Worm (Caenorhabditis elegans) whole organism, L1 larva: ENCODE results near the gene F21D5.3.
"Not testable (repeated sequence)": the region's sequence is repeated elsewhere in the genome, so short reads cannot be mapped to it uniquely, and the experiment has no call there.

ENCODE experiments used
- C04F5.9 ChIP-seq: sonication (generic microtip); optimal IDR thresholded peaks from 2 replicates; lab custom pipeline; 2016; ENCODE audit warnings: missing genetic modification characterization, missing compliant biosample characterization
- C16A3.4 ChIP-seq: fragments of 150-350 bp; optimal IDR thresholded peaks from 2 replicates; lab custom pipeline; 2014; ENCODE audit warnings: missing biosample characterization, missing genetic modification characterization
- C34B4.2 ChIP-seq: sonication (generic microtip); optimal IDR thresholded peaks from 2 replicates; lab custom pipeline; 2017; ENCODE audit warnings: mild to moderate bottlenecking, missing genetic modification characterization, missing compliant biosample characterization
- Y116A8C.19 ChIP-seq: sonication (generic microtip); optimal IDR thresholded peaks from 2 replicates; lab custom pipeline; 2016; ENCODE audit warnings: missing compliant biosample characterization, missing genetic modification characterization, borderline replicate concordance
- alr-1 ChIP-seq: fragments of 200-800 bp; sonication (Bioruptor generic); optimal IDR thresholded peaks from 2 replicates; lab custom pipeline; 2018; ENCODE audit warnings: borderline replicate concordance, mild to moderate bottlenecking, missing genetic modification characterization, missing compliant biosample characterization
- blmp-1 ChIP-seq: fragments of 150-350 bp; optimal IDR thresholded peaks from 2 replicates; lab custom pipeline; 2014; ENCODE audit warnings: missing biosample characterization, missing genetic modification characterization
- ceh-63 ChIP-seq: fragments of 200-800 bp; sonication (Bioruptor generic); optimal IDR thresholded peaks from 2 replicates; lab custom pipeline; 2018; ENCODE audit warnings: mild to moderate bottlenecking, missing genetic modification characterization, missing compliant biosample characterization
- ceh-8 ChIP-seq: fragments of 200-800 bp; sonication (Bioruptor generic); optimal IDR thresholded peaks from 2 replicates; lab custom pipeline; 2018; ENCODE audit warnings: mild to moderate bottlenecking, missing genetic modification characterization, moderate library complexity, missing compliant biosample characterization
- ceh-82 ChIP-seq, 3 experiments: fragments of 150-350 bp in 1 of 3; sonication (generic microtip) in 2 of 3; optimal IDR thresholded peaks; 2 replicates each; lab custom pipeline; 2014 to 2017; ENCODE audit warnings: missing biosample characterization in 3 of 3, missing genetic modification characterization in 3 of 3
- ceh-90 ChIP-seq: sonication (generic microtip); optimal IDR thresholded peaks from 2 replicates; lab custom pipeline; 2016; ENCODE audit warnings: missing genetic modification characterization, missing compliant biosample characterization
- dpl-1 ChIP-seq, 3 experiments: fragments of 150-350 bp in 2 of 3; sonication (generic microtip) in 1 of 3; optimal IDR thresholded peaks; 2 replicates each; lab custom pipeline; 2014 to 2017; ENCODE audit warnings: missing biosample characterization in 3 of 3, missing genetic modification characterization in 3 of 3, missing genetic modification reagents in 3 of 3
- efl-1 ChIP-seq, 4 experiments: fragments of 150-350 bp; optimal IDR thresholded peaks in 3 of 4; peaks in 1 of 4; 1 replicate in 1 of 4; 2 replicates in 3 of 4; lab custom pipeline; 2014; ENCODE audit warnings: missing biosample characterization in 2 of 4, missing genetic modification characterization in 2 of 4, missing genetic modification reagents in 2 of 4
- elt-3 ChIP-seq, 6 experiments: fragments of 150-350 bp in 1 of 6; sonication (generic microtip); optimal IDR thresholded peaks; 2 replicates each; lab custom pipeline; 2017 to 2018; ENCODE audit warnings: missing biosample characterization in 6 of 6, missing genetic modification characterization in 6 of 6, inconsistent platforms in 1 of 6
- ets-5 ChIP-seq: fragments of 200-800 bp; sonication (Bioruptor generic); IDR thresholded peaks from 2 replicates; pipeline ENCODE4 v1.3.6; 2022; ENCODE audit warnings: missing genetic modification characterization, missing compliant biosample characterization
- fkh-10 ChIP-seq: sonication (generic microtip); optimal IDR thresholded peaks from 2 replicates; lab custom pipeline; 2017; ENCODE audit warnings: missing biosample characterization, missing genetic modification reagents, missing genetic modification characterization
- fkh-8 ChIP-seq: sonication (generic microtip); optimal IDR thresholded peaks from 2 replicates; lab custom pipeline; 2016; ENCODE audit warnings: mild to moderate bottlenecking, missing genetic modification characterization, missing compliant biosample characterization
- fos-1 ChIP-seq: fragments of 150-350 bp; optimal IDR thresholded peaks from 2 replicates; lab custom pipeline; 2014; ENCODE audit warnings: missing biosample characterization, missing genetic modification characterization
- hlh-4 ChIP-seq: sonication (generic microtip); optimal IDR thresholded peaks from 2 replicates; lab custom pipeline; 2016; ENCODE audit warnings: mild to moderate bottlenecking, missing genetic modification characterization, missing compliant biosample characterization
- hpl-2 ChIP-seq: fragments of 150-350 bp; optimal IDR thresholded peaks from 2 replicates; lab custom pipeline; 2014; ENCODE audit warnings: missing biosample characterization, missing genetic modification reagents, missing genetic modification characterization
- irx-1 ChIP-seq: sonication (generic microtip); optimal IDR thresholded peaks from 2 replicates; lab custom pipeline; 2016; ENCODE audit warnings: missing genetic modification characterization, missing compliant biosample characterization
- lin-13 ChIP-seq: fragments of 150-350 bp; optimal IDR thresholded peaks from 2 replicates; lab custom pipeline; 2014; ENCODE audit warnings: missing biosample characterization, missing genetic modification reagents, missing genetic modification characterization
- lin-15B ChIP-seq: fragments of 150-350 bp; sonication (generic microtip); optimal IDR thresholded peaks from 3 replicates; lab custom pipeline; 2014; ENCODE audit warnings: missing biosample characterization, missing genetic modification characterization
- lin-35 ChIP-seq, 2 experiments: fragments of 150-350 bp; optimal IDR thresholded peaks; 2 replicates each; lab custom pipeline; 2014; ENCODE audit warnings: missing biosample characterization in 2 of 2, missing genetic modification characterization in 2 of 2, missing genetic modification reagents in 2 of 2
- nhr-11 ChIP-seq: fragments of 150-350 bp; optimal IDR thresholded peaks from 2 replicates; lab custom pipeline; 2014; ENCODE audit warnings: missing biosample characterization, missing genetic modification characterization
- nhr-12 ChIP-seq: sonication (generic microtip); optimal IDR thresholded peaks from 2 replicates; lab custom pipeline; 2017; ENCODE audit warnings: missing biosample characterization, missing genetic modification characterization
- nhr-20 ChIP-seq: sonication (generic microtip); optimal IDR thresholded peaks from 2 replicates; lab custom pipeline; 2016; ENCODE audit warnings: mild to moderate bottlenecking, missing genetic modification characterization, missing compliant biosample characterization
- nhr-28 ChIP-seq: fragments of 150-350 bp; optimal IDR thresholded peaks from 2 replicates; lab custom pipeline; 2014; ENCODE audit warnings: missing biosample characterization, missing genetic modification characterization
- nhr-71 ChIP-seq: sonication (generic microtip); optimal IDR thresholded peaks from 2 replicates; lab custom pipeline; 2016; ENCODE audit warnings: mild to moderate bottlenecking, missing genetic modification characterization, moderate library complexity, missing compliant biosample characterization
- nhr-76 ChIP-seq: sonication (generic microtip); optimal IDR thresholded peaks from 2 replicates; lab custom pipeline; 2017; ENCODE audit warnings: missing biosample characterization, missing genetic modification characterization
- nhr-84 ChIP-seq: sonication (generic microtip); optimal IDR thresholded peaks from 2 replicates; lab custom pipeline; 2017; ENCODE audit warnings: missing biosample characterization, missing genetic modification characterization
- pax-3 ChIP-seq: fragments of 200-800 bp; sonication (Bioruptor generic); optimal IDR thresholded peaks from 2 replicates; lab custom pipeline; 2018; ENCODE audit warnings: mild to moderate bottlenecking, missing genetic modification characterization, moderate library complexity, missing compliant biosample characterization
- pqm-1 ChIP-seq: sonication (generic microtip); optimal IDR thresholded peaks from 3 replicates; lab custom pipeline; 2017; ENCODE audit warnings: missing biosample characterization, missing genetic modification characterization
- sox-4 ChIP-seq: sonication (generic microtip); optimal IDR thresholded peaks from 2 replicates; lab custom pipeline; 2016; ENCODE audit warnings: missing genetic modification characterization, missing compliant biosample characterization
- sptf-1 ChIP-seq: fragments of 150-350 bp; optimal IDR thresholded peaks from 2 replicates; lab custom pipeline; 2014; ENCODE audit warnings: missing biosample characterization, missing genetic modification characterization
- sup-37 ChIP-seq: fragments of 200-800 bp; sonication (Bioruptor generic); optimal IDR thresholded peaks from 2 replicates; lab custom pipeline; 2018; ENCODE audit warnings: mild to moderate bottlenecking, missing genetic modification characterization, missing compliant biosample characterization
- swsn-7 ChIP-seq: sonication (generic microtip); optimal IDR thresholded peaks from 2 replicates; lab custom pipeline; 2016; ENCODE audit warnings: missing genetic modification characterization, missing compliant biosample characterization
- tlp-1 ChIP-seq: fragments of 150-350 bp; optimal IDR thresholded peaks from 2 replicates; lab custom pipeline; 2014; ENCODE audit warnings: missing biosample characterization, missing genetic modification characterization
- unc-130 ChIP-seq: fragments of 150-350 bp; optimal IDR thresholded peaks from 2 replicates; lab custom pipeline; 2017; ENCODE audit warnings: missing biosample characterization, missing genetic modification characterization, inconsistent platforms
- unc-86 ChIP-seq: sonication (generic microtip); optimal IDR thresholded peaks from 2 replicates; lab custom pipeline; 2016; ENCODE audit warnings: missing genetic modification characterization, missing compliant biosample characterization

Gene F21D5.3

ce11 chrIV:8697436-8697835 lies 33.2 kb upstream of the F21D5.3 start, which contains the start of gene ttll-11:
ttll-11 (plus strand) TSS chrIV:8697736.
- TF ChIP-seq nhr-71 (peak; percentile 31), fkh-8 (tag; lab: Kevin White, UChicago) (peak; percentile 76), nhr-11 (tag; lab: Kevin White, UChicago) (no peak), alr-1 (tag; lab: Kevin White, UChicago) (no peak), lin-13 (no peak), swsn-7 (tag; lab: Kevin White, UChicago) (peak; percentile 5), hpl-2 (GFP tag; lab: Kevin White, UChicago) (no peak)
- TF ChIP-seq, all 84 proteins: peak for 3

ce11 chrIV:8705504-8705903 lies 25.1 kb upstream of the F21D5.3 start, which contains the start of gene H23L24.4:
H23L24.4 (minus strand) TSS chrIV:8705604.
- TF ChIP-seq nhr-12 (no peak), ceh-90 (no peak), irx-1 (no peak), nhr-84 (tag; lab: Kevin White, UChicago) (no peak), ceh-82 (tag; optimal IDR thresholded peaks at IDR 0.05; lab: Kevin White, UChicago) (no peak), lin-35 (GFP tag; optimal IDR thresholded peaks at IDR 0.05; lab: Kevin White, UChicago) (no peak), fkh-10 (no peak), dpl-1 (GFP tag; optimal IDR thresholded peaks at IDR 0.05; lab: Kevin White, UChicago) (no peak)

ce11 chrIV:8708046-8708445 lies 22.6 kb upstream of the F21D5.3 start:
- TF ChIP-seq ceh-90 = no peak
- TF ChIP-seq nhr-28 = no peak
- TF ChIP-seq dpl-1 (GFP tag; optimal IDR thresholded peaks at IDR 0.05; lab: Kevin White, UChicago) = no peak
- no peak for TF ChIP-seq sptf-1 (tag; lab: Kevin White, UChicago)
- TF ChIP-seq ets-5 (GFP tag; lab: Robert Waterston, UW) = no peak

ce11 chrIV:8715032-8715431 lies 15.6 kb upstream of the F21D5.3 start, which contains the start of the genes parg-2 and ipla-5:
parg-2 (minus strand) TSS chrIV:8715132.
ipla-5 (plus strand) TSS chrIV:8715247.
- TF ChIP-seq pax-3 (tag; lab: Kevin White, UChicago); efl-1 (optimal IDR thresholded peaks at IDR 0.05; lab: Kevin White, UChicago); efl-1 (GFP tag; optimal IDR thresholded peaks at IDR 0.05 in 1 of 2; lab: Kevin White, UChicago); pqm-1: not testable (repeated sequence)

ce11 chrIV:8718153-8718552 lies 12.5 kb upstream of the F21D5.3 start, which contains the start of gene H23L24.1:
H23L24.1 (plus strand) TSS chrIV:8718453.
- TF ChIP-seq C34B4.2 (tag; lab: Kevin White, UChicago) (no peak), swsn-7 (tag; lab: Kevin White, UChicago) (no peak), hpl-2 (GFP tag; lab: Kevin White, UChicago) (no peak)

ce11 chrIV:8722801-8723200 lies 7.8 kb upstream of the F21D5.3 start:
- TF ChIP-seq lin-15B (tag; lab: Kevin White, UChicago) = no peak
- no peak for TF ChIP-seq swsn-7 (tag; lab: Kevin White, UChicago)
- no peak for TF ChIP-seq fkh-10

ce11 chrIV:8723720-8724119 lies 6.9 kb upstream of the F21D5.3 start, which contains the start of gene F21D5.9:
F21D5.9 (plus strand) TSS chrIV:8724020.
- TF ChIP-seq unc-86 = no peak
- TF ChIP-seq C16A3.4 (tag; lab: Kevin White, UChicago) = no peak
- no peak for TF ChIP-seq elt-3 (tag; optimal IDR thresholded peaks at IDR 0.05; lab: Kevin White, UChicago)
- TF ChIP-seq ceh-63 (GFP tag; lab: Kevin White, UChicago) = no peak
- TF ChIP-seq sup-37 (GFP tag; lab: Kevin White, UChicago) = no peak
- TF ChIP-seq nhr-76 (tag; lab: Kevin White, UChicago) = no peak
- no peak for TF ChIP-seq ets-5 (GFP tag; lab: Robert Waterston, UW)
- no peak for TF ChIP-seq C04F5.9 (tag; lab: Kevin White, UChicago)
- no peak for TF ChIP-seq blmp-1
- TF ChIP-seq unc-130 (tag; lab: Kevin White, UChicago) = no peak
- TF ChIP-seq sox-4 = no peak
- TF ChIP-seq Y116A8C.19 (tag; lab: Kevin White, UChicago) = no peak
- no peak for TF ChIP-seq tlp-1 (tag; lab: Kevin White, UChicago)
- TF ChIP-seq fos-1 (tag; lab: Kevin White, UChicago) = no peak
- no peak for TF ChIP-seq ceh-8 (GFP tag; lab: Kevin White, UChicago)
- TF ChIP-seq ceh-90 = no peak
- TF ChIP-seq pqm-1 = no peak
- TF ChIP-seq nhr-20 (tag; lab: Kevin White, UChicago) = no peak
- no peak for TF ChIP-seq hlh-4 (tag; lab: Kevin White, UChicago)
- TF ChIP-seq, all 84 proteins: peak for 0
